Fruit fly (Drosophila melanogaster) whole organism, prepupa: ENCODE measurements around the gene HtrA2.

Experiments
- Blimp-1 ChIP-seq: fragments of 200-800 bp; sonication (Bioruptor generic); optimal IDR thresholded peaks from 3 replicates; lab custom pipeline; 2017; ENCODE audit warnings: missing biosample characterization, missing genetic modification characterization, mild to moderate bottlenecking, moderate library complexity, missing genetic modification reagents
- CG10631 ChIP-seq: fragments of 200-800 bp; sonication (Bioruptor generic); optimal IDR thresholded peaks from 2 replicates; lab custom pipeline; 2016; ENCODE audit warnings: missing biosample characterization, missing genetic modification characterization
- CG10669 ChIP-seq: fragments of 200-800 bp; sonication (Bioruptor generic); optimal IDR thresholded peaks from 3 replicates; lab custom pipeline; 2018; ENCODE audit warnings: missing biosample characterization, mild to moderate bottlenecking, missing genetic modification characterization, moderate library complexity
- CG11762 ChIP-seq: fragments of 200-800 bp; sonication (Bioruptor generic); optimal IDR thresholded peaks from 3 replicates; lab custom pipeline; 2016; ENCODE audit warnings: missing biosample characterization, missing genetic modification characterization; ENCODE audit not compliant: insufficient read depth
- CG11902 ChIP-seq: fragments of 200-800 bp; sonication (Bioruptor generic); optimal IDR thresholded peaks from 3 replicates; lab custom pipeline; 2016; ENCODE audit warnings: missing biosample characterization, missing genetic modification characterization
- CG15336 ChIP-seq: fragments of 200-800 bp; sonication (Bioruptor generic); IDR thresholded peaks from 2 replicates; pipeline ENCODE4 v1.3.6; 2022; ENCODE audit warnings: missing biosample characterization, missing genetic modification characterization
- CG1621 ChIP-seq: fragments of 200-800 bp; sonication (Bioruptor generic); optimal IDR thresholded peaks from 3 replicates; lab custom pipeline; 2018; ENCODE audit warnings: missing biosample characterization, mild to moderate bottlenecking, missing genetic modification characterization
- CG31627 ChIP-seq: fragments of 200-800 bp; sonication (Bioruptor generic); optimal IDR thresholded peaks from 3 replicates; lab custom pipeline; 2016; ENCODE audit warnings: missing biosample characterization, missing genetic modification characterization
- CG32006 ChIP-seq: fragments of 200-800 bp; sonication (Bioruptor generic); optimal IDR thresholded peaks from 3 replicates; lab custom pipeline; 2017; ENCODE audit warnings: missing biosample characterization, mild to moderate bottlenecking, missing genetic modification characterization
- CG34406 ChIP-seq: fragments of 200-800 bp; sonication (Bioruptor generic); optimal IDR thresholded peaks from 3 replicates; lab custom pipeline; 2016; ENCODE audit warnings: missing biosample characterization, missing genetic modification characterization
- CG3919 ChIP-seq: fragments of 200-800 bp; sonication (Bioruptor generic); optimal IDR thresholded peaks from 3 replicates; lab custom pipeline; 2016; ENCODE audit warnings: missing biosample characterization, missing genetic modification characterization
- CG4318 ChIP-seq: fragments of 200-800 bp; sonication (Bioruptor generic); optimal IDR thresholded peaks from 3 replicates; lab custom pipeline; 2017; ENCODE audit warnings: missing biosample characterization, mild to moderate bottlenecking, missing genetic modification characterization
- CG6163 ChIP-seq: fragments of 200-800 bp; sonication (Bioruptor generic); IDR thresholded peaks from 3 replicates; pipeline ENCODE4 v1.3.6; 2022; ENCODE audit warnings: missing biosample characterization, missing genetic modification characterization
- CG6276 ChIP-seq: fragments of 200-800 bp; sonication (Bioruptor generic); optimal IDR thresholded peaks from 2 replicates; lab custom pipeline; 2017; ENCODE audit warnings: missing biosample characterization, mild to moderate bottlenecking, missing genetic modification characterization
- CG6792 ChIP-seq: fragments of 200-800 bp; sonication (Bioruptor generic); optimal IDR thresholded peaks from 3 replicates; lab custom pipeline; 2016; ENCODE audit warnings: missing biosample characterization, missing genetic modification characterization
- CG6808 ChIP-seq: fragments of 200-800 bp; sonication (Bioruptor generic); optimal IDR thresholded peaks from 3 replicates; lab custom pipeline; 2017; ENCODE audit warnings: missing biosample characterization, missing genetic modification characterization, mild to moderate bottlenecking, moderate library complexity, missing genetic modification reagents
- CG6854 ChIP-seq: fragments of 200-800 bp; sonication (Bioruptor generic); optimal IDR thresholded peaks from 2 replicates; lab custom pipeline; 2017; ENCODE audit warnings: missing biosample characterization, mild to moderate bottlenecking, missing genetic modification characterization
- CG7368 ChIP-seq: fragments of 200-800 bp; sonication (Bioruptor generic); optimal IDR thresholded peaks from 3 replicates; lab custom pipeline; 2016; ENCODE audit warnings: missing biosample characterization, missing genetic modification characterization
- CG8119 ChIP-seq: fragments of 200-800 bp; sonication (Bioruptor generic); IDR thresholded peaks from 3 replicates; pipeline ENCODE4 v1.3.6; 2022; ENCODE audit warnings: missing biosample characterization, missing genetic modification characterization
- CG8632 ChIP-seq: fragments of 200-800 bp; sonication (Bioruptor generic); optimal IDR thresholded peaks from 3 replicates; lab custom pipeline; 2016; ENCODE audit warnings: missing biosample characterization, missing genetic modification characterization
- Eip75B ChIP-seq: fragments of 200-800 bp; sonication (Bioruptor generic); optimal IDR thresholded peaks from 3 replicates; lab custom pipeline; 2016; ENCODE audit warnings: missing biosample characterization, missing genetic modification characterization
- Eip78C ChIP-seq: fragments of 200-800 bp; sonication (Bioruptor generic); peaks from one replicate; lab custom pipeline; 2016; ENCODE audit warnings: missing biosample characterization, missing genetic modification characterization
- Eip93F ChIP-seq: fragments of 200-800 bp; sonication (Bioruptor generic); optimal IDR thresholded peaks from 2 replicates; lab custom pipeline; 2016; ENCODE audit warnings: missing biosample characterization, mild to moderate bottlenecking, missing genetic modification characterization
- Ets96B ChIP-seq: fragments of 200-800 bp; optimal IDR thresholded peaks from 2 replicates; lab custom pipeline; 2019; ENCODE audit warnings: missing biosample characterization, mild to moderate bottlenecking, missing genetic modification characterization, moderate library complexity
- Hr38 ChIP-seq: sonication (Bioruptor generic); optimal IDR thresholded peaks from 2 replicates; lab custom pipeline; 2016; ENCODE audit warnings: missing biosample characterization, missing genetic modification characterization
- Lpt ChIP-seq: fragments of 200-800 bp; sonication (Bioruptor generic); optimal IDR thresholded peaks from 3 replicates; lab custom pipeline; 2016; ENCODE audit warnings: missing biosample characterization, missing genetic modification characterization
- Met ChIP-seq: fragments of 200-800 bp; sonication (Bioruptor generic); optimal IDR thresholded peaks from 3 replicates; lab custom pipeline; 2016; ENCODE audit warnings: missing biosample characterization, missing genetic modification characterization
- OdsH ChIP-seq: fragments of 200-800 bp; sonication (Bioruptor generic); optimal IDR thresholded peaks from 3 replicates; lab custom pipeline; 2016; ENCODE audit warnings: missing biosample characterization, missing genetic modification characterization
- Smox ChIP-seq: fragments of 200-800 bp; sonication (Bioruptor generic); optimal IDR thresholded peaks from 3 replicates; lab custom pipeline; 2016; ENCODE audit warnings: missing biosample characterization, missing genetic modification characterization
- Sox14 ChIP-seq: fragments of 200-800 bp; sonication (Bioruptor generic); optimal IDR thresholded peaks from 3 replicates; lab custom pipeline; 2016; ENCODE audit warnings: missing biosample characterization, missing genetic modification characterization
- achi ChIP-seq: fragments of 200-800 bp; sonication (Bioruptor generic); optimal IDR thresholded peaks from 3 replicates; lab custom pipeline; 2016; ENCODE audit warnings: missing biosample characterization, missing genetic modification characterization
- acj6 ChIP-seq: fragments of 200-800 bp; sonication (Bioruptor generic); optimal IDR thresholded peaks from 3 replicates; lab custom pipeline; 2016; ENCODE audit warnings: missing biosample characterization, missing genetic modification characterization
- dac ChIP-seq: fragments of 200-800 bp; sonication (Bioruptor generic); optimal IDR thresholded peaks from 2 replicates; lab custom pipeline; 2017; ENCODE audit warnings: missing biosample characterization, mild to moderate bottlenecking, missing genetic modification characterization
- dsx ChIP-seq: fragments of 200-800 bp; optimal IDR thresholded peaks from 3 replicates; lab custom pipeline; 2019; ENCODE audit warnings: missing biosample characterization, mild to moderate bottlenecking, missing genetic modification characterization, moderate library complexity; ENCODE audit not compliant: poor library complexity, severe bottlenecking
- eg ChIP-seq: fragments of 200-800 bp; sonication (Bioruptor generic); IDR thresholded peaks from 3 replicates; pipeline ENCODE4 v1.3.6; 2022; ENCODE audit warnings: missing biosample characterization, missing genetic modification characterization
- esn ChIP-seq: fragments of 200-800 bp; sonication (Bioruptor generic); optimal IDR thresholded peaks from 2 replicates; lab custom pipeline; 2016; ENCODE audit warnings: missing biosample characterization, mild to moderate bottlenecking, missing genetic modification characterization, moderate library complexity
- fd85E ChIP-seq: fragments of 200-800 bp; sonication (Bioruptor generic); optimal IDR thresholded peaks from 3 replicates; lab custom pipeline; 2016; ENCODE audit warnings: missing biosample characterization, missing genetic modification characterization
- fkh ChIP-seq: fragments of 200-800 bp; sonication (Bioruptor generic); optimal IDR thresholded peaks from 3 replicates; lab custom pipeline; 2017; ENCODE audit warnings: missing biosample characterization, mild to moderate bottlenecking, missing genetic modification characterization, moderate library complexity
- lz ChIP-seq: fragments of 200-800 bp; sonication (Bioruptor generic); optimal IDR thresholded peaks from 3 replicates; lab custom pipeline; 2016; ENCODE audit warnings: missing biosample characterization, missing genetic modification characterization
- net ChIP-seq: fragments of 200-800 bp; sonication (Bioruptor generic); optimal IDR thresholded peaks from 3 replicates; lab custom pipeline; 2016; ENCODE audit warnings: missing biosample characterization, missing genetic modification characterization
- salr ChIP-seq, 2 experiments: fragments of 200-800 bp; sonication (Bioruptor generic); optimal IDR thresholded peaks; 3 replicates each; lab custom pipeline; 2016 to 2018; ENCODE audit warnings: missing biosample characterization in 2 of 2, missing genetic modification characterization in 2 of 2, mild to moderate bottlenecking in 1 of 2
- ss ChIP-seq, 2 experiments: fragments of 200-800 bp; sonication (Bioruptor generic); optimal IDR thresholded peaks; 2 replicates in 1 of 2; 3 replicates in 1 of 2; lab custom pipeline; 2017 to 2018; ENCODE audit warnings: mild to moderate bottlenecking in 2 of 2, missing biosample characterization in 2 of 2, missing genetic modification characterization in 2 of 2, moderate library complexity in 1 of 2
- svp ChIP-seq: fragments of 200-800 bp; sonication (Bioruptor generic); peaks from one replicate; lab custom pipeline; 2016; ENCODE audit warnings: missing biosample characterization, missing genetic modification characterization
- topi ChIP-seq: fragments of 200-800 bp; sonication (Bioruptor generic); optimal IDR thresholded peaks from 3 replicates; lab custom pipeline; 2016; ENCODE audit warnings: missing biosample characterization, missing genetic modification characterization
- vri ChIP-seq: fragments of 200-800 bp; sonication (Bioruptor generic); optimal IDR thresholded peaks from 3 replicates; lab custom pipeline; 2016; ENCODE audit warnings: missing biosample characterization, mild to moderate bottlenecking, missing genetic modification characterization

The HtrA2 gene

dm6 chr3R:14558383-14558883, 46.9 kb upstream of the HtrA2 start (continued):
- TF ChIP-seq Blimp-1 (GFP tag; lab: Kevin White, UChicago) (no peak), CG11762 (GFP tag; lab: Kevin White, UChicago) (peak; percentile 48), CG4318 (peak; percentile 86), CG31627 (GFP tag; lab: Kevin White, UChicago) (peak; percentile 48), CG6792 (GFP tag; lab: Kevin White, UChicago) (peak; percentile 41), fkh (GFP tag; lab: Kevin White, UChicago) (peak; percentile 76), achi (GFP tag; lab: Kevin White, UChicago) (peak; percentile 67), Eip93F (GFP tag; lab: Kevin White, UChicago) (no peak), svp (GFP tag; lab: Kevin White, UChicago) (peak; percentile 84), salr (GFP tag; optimal IDR thresholded peaks at IDR 0.05; lab: Kevin White, UChicago) (peak; percentile 24 to 78), CG6808 (GFP tag; lab: Kevin White, UChicago) (peak; percentile 49), lz (GFP tag; lab: Kevin White, UChicago) (peak; percentile 67), Lpt (GFP tag; lab: Kevin White, UChicago) (peak; percentile 77), Eip75B (GFP tag; lab: Kevin White, UChicago) (peak; percentile 59), acj6 (GFP tag; lab: Kevin White, UChicago) (peak; percentile 61), net (GFP tag; lab: Kevin White, UChicago) (peak; percentile 66), vri (no peak), CG8632 (GFP tag; lab: Kevin White, UChicago) (peak; percentile 30), CG6163 (GFP tag; lab: Robert Waterston, UW) (peak; percentile 76; the same call in 2 of the 3 replicates), CG6854 (GFP tag; lab: Kevin White, UChicago) (no peak), fd85E (no peak)

DNA sequence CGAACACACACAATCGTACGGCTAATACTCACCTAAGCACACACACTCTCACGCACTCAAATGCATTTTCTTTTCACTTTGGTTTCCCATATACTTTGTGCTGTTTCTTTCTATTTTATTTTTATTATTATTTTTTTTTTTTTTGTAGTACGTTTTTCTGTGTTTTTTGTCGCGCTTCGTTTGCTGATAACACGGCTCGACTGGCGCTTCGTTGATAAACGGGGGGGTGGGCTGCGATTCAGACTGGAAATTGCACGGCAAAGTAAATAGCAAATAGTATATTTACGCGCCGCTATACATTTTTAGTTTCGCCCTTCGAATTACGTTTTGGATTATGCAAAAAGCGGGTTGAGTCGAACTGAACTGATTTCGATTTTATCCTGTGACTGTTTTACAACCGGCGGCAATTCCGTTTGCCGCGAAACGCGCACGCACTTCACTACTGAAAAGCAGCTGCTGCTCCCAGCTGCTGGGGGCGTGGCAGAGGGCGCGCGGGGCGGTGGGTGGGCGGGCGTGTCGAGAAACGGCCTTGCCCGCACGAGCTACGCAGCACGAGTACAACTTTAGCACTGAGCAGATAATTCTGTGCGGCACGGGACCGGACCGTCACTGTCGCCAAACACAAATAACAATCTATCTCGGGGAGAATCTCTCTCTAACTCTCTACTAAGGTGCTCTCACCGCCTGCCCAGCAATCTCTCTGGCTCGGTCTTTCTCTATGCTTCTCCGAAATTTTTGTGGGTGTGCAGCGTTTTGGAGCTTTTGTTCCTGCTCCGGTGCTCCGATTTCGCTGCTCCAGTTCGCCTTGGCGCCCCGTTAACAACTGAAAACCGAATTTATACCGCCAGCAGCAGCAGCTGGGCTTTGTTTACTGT, 46.2 kb upstream of the HtrA2 start, which contains the start of gene Pde6:
Pde6 (minus strand) TSS at position 825 of the 875 bp plus-strand sequence.
- TF ChIP-seq topi (GFP tag; lab: Kevin White, UChicago) (no peak), net (GFP tag; lab: Kevin White, UChicago) (peak; percentile 74), acj6 (GFP tag; lab: Kevin White, UChicago) (no peak), CG11902 (GFP tag; lab: Kevin White, UChicago) (no peak), Lpt (GFP tag; lab: Kevin White, UChicago) (peak; percentile 65), dac (GFP tag; lab: Kevin White, UChicago) (peak; percentile 44), esn (no peak), CG8119 (GFP tag; lab: Robert Waterston, UW) (peak; percentile 88), dsx (GFP tag; lab: Kevin White, UChicago) (peak; percentile 58), CG32006 (GFP tag; lab: Kevin White, UChicago) (peak; percentile 78), CG3919 (GFP tag; lab: Kevin White, UChicago) (peak; percentile 12), CG4318 (no peak), ss (GFP tag; optimal IDR thresholded peaks at IDR 0.05; lab: Kevin White, UChicago) (peak; percentile 21 to 52), CG1621 (tag; lab: Kevin White, UChicago) (peak; percentile 32), eg (GFP tag; lab: Robert Waterston, UW) (peak; percentile 95), Hr38 (GFP tag; lab: Kevin White, UChicago) (no peak), Eip78C (GFP tag; lab: Kevin White, UChicago) (peak; percentile 26), lz (GFP tag; lab: Kevin White, UChicago) (no peak), CG6276 (GFP tag; lab: Kevin White, UChicago) (peak; percentile 87), Ets96B (tag; lab: Kevin White, UChicago) (peak; percentile 43), Met (GFP tag; lab: Kevin White, UChicago) (no peak), CG8632 (GFP tag; lab: Kevin White, UChicago) (peak; percentile 0), fd85E (no peak), Sox14 (GFP tag; lab: Kevin White, UChicago) (peak; percentile 3), Eip93F (GFP tag; lab: Kevin White, UChicago) (no peak), OdsH (GFP tag; lab: Kevin White, UChicago) (no peak), fkh (GFP tag; lab: Kevin White, UChicago) (peak; percentile 5), CG7368 (GFP tag; lab: Kevin White, UChicago) (no peak), CG6808 (GFP tag; lab: Kevin White, UChicago) (peak; percentile 56), Blimp-1 (GFP tag; lab: Kevin White, UChicago) (no peak), CG10669 (GFP tag; lab: Kevin White, UChicago) (no peak), Eip75B (GFP tag; lab: Kevin White, UChicago) (peak; percentile 32), CG15336 (GFP tag; lab: Robert Waterston, UW) (peak; percentile 76), CG10631 (GFP tag; lab: Kevin White, UChicago) (peak; percentile 17), CG34406 (GFP tag; lab: Kevin White, UChicago) (peak; percentile 40), Smox (GFP tag; lab: Kevin White, UChicago) (no peak)
